Fruit fly (Drosophila melanogaster) S2 (cell line): ENCODE measurements around the gene ort.

Source experiments
- CG8478 ChIP-seq: fragments of >200 bp; optimal IDR thresholded peaks from 2 replicates; lab custom pipeline; 2018
- CTCF ChIP-seq, 2 experiments: fragments of >200 bp; optimal IDR thresholded peaks; 2 replicates each; lab custom pipeline; 2018

dm6 chr3R:19609925-19610324 lies 49.6 kb upstream of the ort start, which contains the start of gene CG17752:
- no peak for TF ChIP-seq CG8478 (lab: Kevin White, UChicago)
- no peak for TF ChIP-seq CTCF (optimal IDR thresholded peaks at IDR 0.05; lab: Kevin White, UChicago)
